Worm (Caenorhabditis elegans): Measurements from ENCODE around the gene W09D6.1.
"Not testable (repeated sequence)": the region's sequence is repeated elsewhere in the genome, so short reads cannot be mapped to it uniquely, and the experiment has no call there.

ce11 chrIII:11029337-11029736 lies 39.3 kb upstream of the W09D6.1 start, which contains the start of gene Y48A6B.8:
- TF ChIP-seq ref-1 (GFP tag; conservative IDR thresholded peaks at IDR 0.05); tab-1 (GFP tag; IDR thresholded peaks at IDR 0.05); ztf-23 (GFP tag; IDR thresholded peaks at IDR 0.05); med-1 (GFP tag; optimal IDR thresholded peaks at IDR 0.05; ENCODE audit: insufficient read depth); klf-2 (GFP tag; conservative IDR thresholded peaks at IDR 0.05); flt-1 (GFP tag; IDR thresholded peaks at IDR 0.05): not testable (repeated sequence)
